Worm (Caenorhabditis elegans) whole organism, L4 larva: ENCODE results near the gene nhr-53.

Experiments
- ceh-82 ChIP-seq: sonication (generic microtip); optimal IDR thresholded peaks from 2 replicates; lab custom pipeline; 2017; ENCODE audit warnings: missing biosample characterization, missing genetic modification characterization
- lin-15B ChIP-seq: fragments of 150-350 bp; sonication (generic microtip); optimal IDR thresholded peaks from 3 replicates; lab custom pipeline; 2014; ENCODE audit warnings: missing biosample characterization, missing genetic modification characterization
- lin-39 ChIP-seq: fragments of 150-350 bp; optimal IDR thresholded peaks from 2 replicates; lab custom pipeline; 2014; ENCODE audit warnings: missing biosample characterization, missing genetic modification reagents, missing genetic modification characterization
- nhr-10 ChIP-seq: fragments of 150-350 bp; optimal IDR thresholded peaks from 2 replicates; lab custom pipeline; 2014; ENCODE audit warnings: missing biosample characterization, missing genetic modification characterization
- pha-4 ChIP-seq, 2 experiments: fragments of 150-350 bp in 1 of 2; fragments of 200-800 bp in 1 of 2; sonication (Bioruptor generic) in 1 of 2; IDR thresholded peaks in 1 of 2; optimal IDR thresholded peaks in 1 of 2; 2 replicates each; pipeline versions ENCODE4 v1.3.6 to Lab custom; 2014 to 2022; ENCODE audit warnings: missing genetic modification characterization in 2 of 2, missing genetic modification reagents in 2 of 2, missing biosample characterization in 1 of 2, missing compliant biosample characterization in 1 of 2
- ztf-11 ChIP-seq: fragments of 150-350 bp; optimal IDR thresholded peaks from 2 replicates; lab custom pipeline; 2014; ENCODE audit warnings: missing biosample characterization, missing genetic modification characterization

DNA sequence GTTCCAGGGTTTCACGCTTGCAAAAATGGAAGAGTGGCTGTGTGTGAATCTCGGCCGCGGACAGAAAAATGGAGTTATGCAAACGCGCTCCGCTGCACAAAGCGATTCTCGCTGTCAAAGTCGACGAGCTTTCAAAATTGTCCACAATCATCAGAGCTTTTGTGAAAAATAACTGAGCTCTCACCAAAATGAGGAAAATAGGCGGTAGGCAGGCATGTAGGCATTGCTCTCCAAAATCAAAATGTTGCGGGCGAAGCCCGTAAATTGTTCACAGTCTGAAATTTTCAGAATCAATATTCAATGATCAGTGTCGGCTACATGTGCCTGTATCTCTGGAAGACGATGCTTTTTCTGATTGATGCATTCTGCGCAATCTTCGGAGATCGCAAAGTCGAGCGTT lies 33.3 kb downstream of the nhr-53 start, which contains the start of gene K06B4.4:
- TF ChIP-seq nhr-10 (tag; lab: Kevin White, UChicago) (no peak), ceh-82 (tag; lab: Kevin White, UChicago) (no peak), lin-15B (tag; lab: Kevin White, UChicago) (no peak), lin-39 (tag; lab: Kevin White, UChicago) (no peak), pha-4 (GFP tag; IDR thresholded peaks at IDR 0.05; lab: Robert Waterston, UW) (no peak), pha-4 (tag; optimal IDR thresholded peaks at IDR 0.05; lab: Kevin White, UChicago) (no peak), ztf-11 (tag; lab: Kevin White, UChicago) (no peak)
